Fruit fly (Drosophila melanogaster) whole organism, wandering third instar larva: ENCODE measurements around the gene Strump.

ENCODE experiments used
- CG32264 ChIP-seq: fragments of 200-800 bp; sonication (Bioruptor generic); optimal IDR thresholded peaks from 2 replicates; lab custom pipeline; 2016; ENCODE audit warnings: missing biosample characterization, missing genetic modification characterization
- CG9705 ChIP-seq: fragments of 200-800 bp; sonication (Bioruptor generic); optimal IDR thresholded peaks from 2 replicates; lab custom pipeline; 2018; ENCODE audit warnings: missing biosample characterization, mild to moderate bottlenecking, missing genetic modification characterization
- CrebA ChIP-seq: fragments of 200-800 bp; sonication (Bioruptor generic); optimal IDR thresholded peaks from 2 replicates; lab custom pipeline; 2016; ENCODE audit warnings: missing biosample characterization, mild to moderate bottlenecking, missing genetic modification characterization, borderline replicate concordance
- Dfd ChIP-seq: fragments of >200 bp; optimal IDR thresholded peaks from 2 replicates; lab custom pipeline; 2017; ENCODE audit warnings: missing biosample characterization, missing genetic modification characterization
- GATAd ChIP-seq: sonication (Bioruptor generic); optimal IDR thresholded peaks from 2 replicates; lab custom pipeline; 2016; ENCODE audit warnings: missing biosample characterization, missing genetic modification characterization
- HLH106 ChIP-seq: fragments of 200-800 bp; optimal IDR thresholded peaks from 3 replicates; lab custom pipeline; 2019; ENCODE audit warnings: missing biosample characterization, mild to moderate bottlenecking, missing genetic modification characterization, moderate library complexity
- Hnf4 ChIP-seq: fragments of 200-800 bp; sonication (Bioruptor generic); optimal IDR thresholded peaks from 2 replicates; lab custom pipeline; 2016; ENCODE audit warnings: missing biosample characterization, mild to moderate bottlenecking, missing genetic modification characterization
- Hr78 ChIP-seq: fragments of >200 bp; optimal IDR thresholded peaks from 2 replicates; lab custom pipeline; 2017; ENCODE audit warnings: missing biosample characterization, missing genetic modification characterization
- Jra ChIP-seq: sonication (Bioruptor generic); optimal IDR thresholded peaks from 2 replicates; lab custom pipeline; 2016; ENCODE audit warnings: missing biosample characterization, missing genetic modification characterization
- Mio ChIP-seq: sonication (Bioruptor generic); optimal IDR thresholded peaks from 2 replicates; lab custom pipeline; 2016; ENCODE audit warnings: missing biosample characterization, missing genetic modification characterization
- Myc ChIP-seq: fragments of >200 bp; optimal IDR thresholded peaks from 2 replicates; lab custom pipeline; 2017
- N ChIP-seq: fragments of >200 bp; optimal IDR thresholded peaks from 2 replicates; lab custom pipeline; 2018; ENCODE audit warnings: missing biosample characterization, missing external identifiers, missing genetic modification characterization
- OdsH ChIP-seq: fragments of 200-800 bp; sonication (Bioruptor generic); optimal IDR thresholded peaks from 2 replicates; lab custom pipeline; 2016; ENCODE audit warnings: missing biosample characterization, mild to moderate bottlenecking, missing genetic modification characterization
- Rel ChIP-seq, 2 experiments: fragments of 200-800 bp; sonication (Bioruptor generic) in 1 of 2; optimal IDR thresholded peaks; 2 replicates in 1 of 2; 3 replicates in 1 of 2; lab custom pipeline; 2016 to 2019; ENCODE audit warnings: mild to moderate bottlenecking in 2 of 2, missing biosample characterization in 2 of 2, missing genetic modification characterization in 2 of 2, moderate library complexity in 1 of 2
- Sp1 ChIP-seq: fragments of 200-800 bp; sonication (Bioruptor generic); optimal IDR thresholded peaks from 3 replicates; lab custom pipeline; 2019; ENCODE audit warnings: missing biosample characterization, mild to moderate bottlenecking, missing genetic modification characterization, moderate library complexity
- Vsx2 ChIP-seq: fragments of 200-300, 225-300 bp; sonication (Bioruptor generic); optimal IDR thresholded peaks from 2 replicates; lab custom pipeline; 2018; ENCODE audit warnings: missing biosample characterization, missing genetic modification characterization; ENCODE audit not compliant: partially characterized antibody
- br ChIP-seq: fragments of 200-800 bp; sonication (Bioruptor generic); optimal IDR thresholded peaks from 2 replicates; lab custom pipeline; 2016; ENCODE audit warnings: missing biosample characterization, missing genetic modification characterization
- dl ChIP-seq, 2 experiments: fragments of 175-275, 200-275 bp in 1 of 2; fragments of 200-275 bp in 1 of 2; sonication (Bioruptor generic); optimal IDR thresholded peaks; lab custom pipeline; 2018; ENCODE audit warnings: mild to moderate bottlenecking in 2 of 2, missing biosample characterization in 2 of 2, missing genetic modification characterization in 2 of 2, moderate library complexity in 2 of 2; ENCODE audit not compliant: partially characterized antibody in 2 of 2, insufficient read depth in 1 of 2
- dmrt93B ChIP-seq: fragments of 200-800 bp; sonication (Bioruptor generic); optimal IDR thresholded peaks from 2 replicates; lab custom pipeline; 2018; ENCODE audit warnings: missing biosample characterization, mild to moderate bottlenecking, missing genetic modification characterization
- dsf ChIP-seq: sonication (Bioruptor generic); optimal IDR thresholded peaks from 2 replicates; lab custom pipeline; 2016; ENCODE audit warnings: missing biosample characterization, missing genetic modification characterization, borderline replicate concordance
- ey ChIP-seq: fragments of 200-800 bp; sonication (Bioruptor generic); optimal IDR thresholded peaks from 2 replicates; lab custom pipeline; 2016; ENCODE audit warnings: missing biosample characterization, missing genetic modification characterization
- foxo ChIP-seq, 2 experiments: fragments of 200-800 bp; sonication (Bioruptor generic); optimal IDR thresholded peaks; 2 replicates in 1 of 2; 3 replicates in 1 of 2; lab custom pipeline; 2016 to 2017; ENCODE audit warnings: missing biosample characterization in 2 of 2, missing genetic modification characterization in 2 of 2
- fru ChIP-seq: fragments of 200-800 bp; sonication (Bioruptor generic); optimal IDR thresholded peaks from 3 replicates; lab custom pipeline; 2016; ENCODE audit warnings: missing biosample characterization, mild to moderate bottlenecking, missing genetic modification characterization
- h ChIP-seq: fragments of 200-800 bp; sonication (Bioruptor generic); optimal IDR thresholded peaks from 3 replicates; lab custom pipeline; 2016; ENCODE audit warnings: missing biosample characterization, mild to moderate bottlenecking, missing genetic modification characterization
- jim ChIP-seq: fragments of 175-275, 200-325 bp; sonication (Bioruptor generic); optimal IDR thresholded peaks from 2 replicates; lab custom pipeline; 2016; ENCODE audit warnings: missing biosample characterization, mild to moderate bottlenecking, missing genetic modification characterization
- lola ChIP-seq: fragments of >200 bp; optimal IDR thresholded peaks from 2 replicates; lab custom pipeline; 2017; ENCODE audit warnings: missing biosample characterization, missing genetic modification characterization
- pan ChIP-seq: fragments of >200 bp; optimal IDR thresholded peaks from 2 replicates; lab custom pipeline; 2017
- psq ChIP-seq: fragments of 200-800 bp; sonication (Bioruptor generic); optimal IDR thresholded peaks from 3 replicates; lab custom pipeline; 2017; ENCODE audit warnings: missing biosample characterization, mild to moderate bottlenecking, missing genetic modification characterization, moderate library complexity
- rgr ChIP-seq: fragments of 200-800 bp; sonication (Bioruptor generic); optimal IDR thresholded peaks from 3 replicates; lab custom pipeline; 2016; ENCODE audit warnings: missing biosample characterization, mild to moderate bottlenecking, missing genetic modification characterization
- sage ChIP-seq: fragments of 200-800 bp; sonication (Bioruptor generic); optimal IDR thresholded peaks from 2 replicates; lab custom pipeline; 2016; ENCODE audit warnings: missing biosample characterization, mild to moderate bottlenecking, missing genetic modification characterization
- sv ChIP-seq: fragments of 200-800 bp; sonication (Bioruptor generic); optimal IDR thresholded peaks from 3 replicates; lab custom pipeline; 2016; ENCODE audit warnings: missing biosample characterization, missing genetic modification characterization
- tai ChIP-seq: sonication (Bioruptor generic); optimal IDR thresholded peaks from 2 replicates; lab custom pipeline; 2016; ENCODE audit warnings: missing biosample characterization, missing genetic modification characterization
- woc ChIP-seq: sonication (Bioruptor generic); optimal IDR thresholded peaks from 2 replicates; lab custom pipeline; 2016; ENCODE audit warnings: missing biosample characterization, mild to moderate bottlenecking, missing genetic modification characterization

The Strump gene

DNA sequence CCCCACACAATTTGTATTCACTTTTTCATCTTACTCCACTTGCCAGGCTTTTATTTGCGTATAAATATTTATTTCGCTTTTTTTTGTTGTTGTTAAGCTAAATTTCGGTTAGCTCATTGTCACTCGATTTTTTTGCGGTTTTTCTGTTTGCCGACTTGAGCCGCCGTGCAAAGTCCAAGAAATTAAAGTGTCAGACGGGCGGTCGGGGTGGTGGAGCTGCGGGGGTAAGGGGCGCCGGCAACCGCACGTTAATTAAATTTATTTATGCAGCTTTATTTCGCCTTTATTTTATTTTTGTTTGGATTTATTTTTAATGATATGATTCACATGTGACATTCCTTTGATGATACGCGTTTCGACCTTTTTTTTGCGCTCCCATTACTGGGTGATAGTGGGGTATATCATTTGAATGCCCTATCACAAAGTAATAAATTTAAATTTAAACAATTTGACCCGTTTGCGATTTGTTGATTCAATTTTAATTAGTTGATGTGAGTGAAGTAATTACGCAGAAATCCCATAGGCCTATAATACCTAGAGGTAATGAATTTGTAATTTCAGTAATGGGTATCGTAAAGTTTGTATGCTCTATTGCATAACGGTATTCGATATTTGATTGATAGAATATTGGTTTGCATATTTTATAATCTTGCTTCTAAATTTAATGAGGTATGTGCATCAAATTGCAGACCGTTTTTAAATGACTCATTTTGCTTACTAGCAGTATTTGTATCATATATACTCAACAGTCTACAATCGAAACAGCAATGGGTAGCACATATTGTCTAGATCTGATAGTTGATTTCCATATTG is 43.8 kb downstream of the Strump start:
- TF ChIP-seq h: peak; percentile 81
- TF ChIP-seq jim: peak; percentile 15
- TF ChIP-seq OdsH: peak; percentile 76
- peak; percentile 78 for TF ChIP-seq fru (GFP tag; lab: Kevin White, UChicago)
- peak; percentile 47 for TF ChIP-seq sage (GFP tag; lab: Kevin White, UChicago)
- no peak for TF ChIP-seq dl (GFP tag; optimal IDR thresholded peaks at IDR 0.05; lab: Kevin White, UChicago; ENCODE audit: insufficient read depth in 1 of 2, partially characterized antibody in 2 of 2)
- TF ChIP-seq pan (lab: Kevin White, UChicago): no peak
- peak; percentile 29 for TF ChIP-seq Sp1 (GFP tag; lab: Kevin White, UChicago)
- TF ChIP-seq Hnf4: peak; percentile 90
- no peak for TF ChIP-seq Myc (lab: Kevin White, UChicago)
- TF ChIP-seq ey (GFP tag; lab: Kevin White, UChicago): peak; percentile 85
- TF ChIP-seq CrebA (GFP tag; lab: Kevin White, UChicago): peak; percentile 77
- TF ChIP-seq Hr78 (GFP tag; lab: Kevin White, UChicago): no peak
- no peak for TF ChIP-seq Rel (GFP tag; optimal IDR thresholded peaks at IDR 0.05; lab: Kevin White, UChicago)
- TF ChIP-seq Rel (tag; optimal IDR thresholded peaks at IDR 0.05; lab: Kevin White, UChicago): peak; percentile 46
- TF ChIP-seq psq (GFP tag; lab: Kevin White, UChicago): peak; percentile 62
- no peak for TF ChIP-seq GATAd (GFP tag; lab: Kevin White, UChicago)
- no peak for TF ChIP-seq Mio
- TF ChIP-seq woc (GFP tag; lab: Kevin White, UChicago): peak; percentile 60
- no peak for TF ChIP-seq CG9705 (GFP tag; lab: Kevin White, UChicago)
- peak; percentile 15 for TF ChIP-seq Jra
- peak; percentile 49 for TF ChIP-seq HLH106
- peak; percentile 76 for TF ChIP-seq br
- peak in 1 of 2 experiments; percentile 81 for TF ChIP-seq foxo (GFP tag; optimal IDR thresholded peaks at IDR 0.05; lab: Kevin White, UChicago)
- peak; percentile 4 for TF ChIP-seq sv (GFP tag; lab: Kevin White, UChicago)
- TF ChIP-seq rgr: peak; percentile 78
- peak; percentile 41 for TF ChIP-seq dmrt93B
- TF ChIP-seq Dfd (GFP tag; lab: Kevin White, UChicago): no peak
- peak; percentile 50 for TF ChIP-seq CG32264 (GFP tag; lab: Kevin White, UChicago)
- no peak for TF ChIP-seq tai

dm6 chr3L:16166217-16166997 is 44.6 kb downstream of the Strump start:
- TF ChIP-seq sage (GFP tag; lab: Kevin White, UChicago) (no peak), fru (GFP tag; lab: Kevin White, UChicago) (peak; percentile 5), Vsx2 (peak; percentile 2), OdsH (peak; percentile 2), h (peak; percentile 8), Rel (GFP tag; optimal IDR thresholded peaks at IDR 0.05; lab: Kevin White, UChicago) (no peak), Rel (tag; optimal IDR thresholded peaks at IDR 0.05; lab: Kevin White, UChicago) (peak; percentile 30), Sp1 (GFP tag; lab: Kevin White, UChicago) (peak; percentile 31), br (peak; percentile 29), N (GFP tag; lab: Kevin White, UChicago) (no peak)
- TF ChIP-seq, all 38 proteins: peak for 7

DNA sequence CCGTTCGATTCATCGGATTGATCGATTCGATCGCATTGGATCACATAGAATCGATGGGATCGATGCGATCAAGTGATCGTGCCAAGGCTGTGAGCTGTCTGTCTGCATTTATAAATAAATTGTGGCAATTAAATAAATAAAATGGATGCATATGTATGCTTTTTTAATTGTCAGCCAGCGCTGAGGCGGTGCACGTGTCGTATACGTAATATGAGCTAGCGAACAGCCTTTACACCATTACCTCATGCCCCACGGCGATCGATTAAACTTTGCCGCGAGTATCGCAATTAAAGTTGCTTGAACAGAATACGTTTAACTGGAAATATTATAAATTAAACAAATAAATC is 45.2 kb downstream of the Strump start:
- no peak for TF ChIP-seq Rel (GFP tag; optimal IDR thresholded peaks at IDR 0.05; lab: Kevin White, UChicago)
- no peak for TF ChIP-seq Rel (tag; optimal IDR thresholded peaks at IDR 0.05; lab: Kevin White, UChicago)
- no peak for TF ChIP-seq br

- no peak for TF ChIP-seq jim
- no peak for TF ChIP-seq foxo (GFP tag; optimal IDR thresholded peaks at IDR 0.05; lab: Kevin White, UChicago)
- TF ChIP-seq CrebA (GFP tag; lab: Kevin White, UChicago): peak; percentile 33
- no peak for TF ChIP-seq Jra
- peak; percentile 31 for TF ChIP-seq br
- peak; percentile 4 for TF ChIP-seq fru (GFP tag; lab: Kevin White, UChicago)
- peak; percentile 6 for TF ChIP-seq OdsH
- TF ChIP-seq Hnf4: peak; percentile 7
- no peak for TF ChIP-seq Rel (GFP tag; optimal IDR thresholded peaks at IDR 0.05; lab: Kevin White, UChicago)
- peak; percentile 13 for TF ChIP-seq Rel (tag; optimal IDR thresholded peaks at IDR 0.05; lab: Kevin White, UChicago)
- TF ChIP-seq Sp1 (GFP tag; lab: Kevin White, UChicago): peak; percentile 4
- TF ChIP-seq dl (GFP tag; optimal IDR thresholded peaks at IDR 0.05; lab: Kevin White, UChicago; ENCODE audit: insufficient read depth in 1 of 2, partially characterized antibody in 2 of 2): peak in 1 of 2 experiments; percentile 8
- no peak for TF ChIP-seq lola
- TF ChIP-seq h: no peak
- TF ChIP-seq HLH106: peak; percentile 5
- no peak for TF ChIP-seq dsf (GFP tag; lab: Kevin White, UChicago)
- TF ChIP-seq sage (GFP tag; lab: Kevin White, UChicago): no peak
Measured at dm6 chr3L:16167723-16168386, 46.1 kb downstream of the Strump start.
